Fruit fly (Drosophila melanogaster): ENCODE results near the gene Nup133.

DNA sequence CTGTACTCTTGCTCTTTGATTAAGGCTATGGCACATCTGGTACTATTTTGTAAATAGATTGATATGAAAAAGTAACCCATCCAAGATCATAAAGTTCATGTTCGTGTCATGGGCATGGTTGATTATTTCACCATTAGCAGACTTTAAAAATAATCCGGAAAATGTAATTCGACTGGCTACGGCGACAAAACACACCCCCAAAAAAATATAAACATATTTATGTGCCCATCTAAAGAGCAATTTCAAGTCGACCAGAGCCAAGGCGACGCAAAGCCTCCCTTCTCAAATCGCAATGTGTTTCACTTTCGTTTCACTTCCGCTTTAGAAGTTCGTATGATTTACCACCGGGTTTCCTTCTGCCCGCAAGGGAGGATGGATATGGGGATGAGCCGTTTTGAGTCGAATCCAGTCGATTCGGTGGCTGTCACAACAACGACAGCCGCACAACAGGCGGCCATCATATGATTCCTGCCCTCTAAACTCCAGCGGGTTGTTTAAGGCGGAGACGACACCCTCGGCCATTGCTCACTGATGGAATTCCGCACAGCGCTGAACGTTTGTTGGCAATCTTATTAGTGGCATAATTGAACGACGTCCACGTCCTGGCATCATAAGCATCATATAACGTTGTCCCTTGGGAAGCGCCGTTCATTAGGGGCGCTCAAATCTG, 28.7 kb downstream of the Nup133 start:
- no peak for TF ChIP-seq Smox (GFP tag; optimal IDR thresholded peaks at IDR 0.05)
- TF ChIP-seq Ets21C (GFP tag; optimal IDR thresholded peaks at IDR 0.05) = no peak
- TF ChIP-seq fd59A (GFP tag; optimal IDR thresholded peaks at IDR 0.05) = no peak
- TF ChIP-seq fd85E (GFP tag; optimal IDR thresholded peaks at IDR 0.05) = no peak
- no peak for TF ChIP-seq OdsH (GFP tag; optimal IDR thresholded peaks at IDR 0.05)
- TF ChIP-seq CG8319 (GFP tag; optimal IDR thresholded peaks at IDR 0.05) = no peak
- no peak for TF ChIP-seq lz (GFP tag; optimal IDR thresholded peaks at IDR 0.05)
- no peak for TF ChIP-seq Sox14 (GFP tag; optimal IDR thresholded peaks at IDR 0.05)

All from whole organism, prepupa.